Worm (Caenorhabditis elegans): ENCODE measurements around the gene C44C10.7.

The C44C10.7 gene

ce11 chrX:11637721-11638120 is 50.3 kb downstream of the C44C10.7 start:
- TF ChIP-seq nhr-21 (tag; optimal IDR thresholded peaks at IDR 0.05) = no peak
- TF ChIP-seq blmp-1 (tag; optimal IDR thresholded peaks at IDR 0.05; ENCODE audit: insufficient read depth) = no peak
- no peak for TF ChIP-seq unc-62 (GFP tag; optimal IDR thresholded peaks at IDR 0.05)
- TF ChIP-seq ama-1 (optimal IDR thresholded peaks at IDR 0.05) = no peak
- no peak for TF ChIP-seq R02D3.7 (tag; optimal IDR thresholded peaks at IDR 0.05)
